Fruit fly (Drosophila melanogaster): ENCODE results near the gene CG14929.

The CG14929 gene

dm6 chr2L:11519532-11519931 lies at the start of gene CG14929:
Gene CG14929 (plus strand): TSS chr2L:11519832.
- TF ChIP-seq pan (optimal IDR thresholded peaks at IDR 0.05) (no peak), CG8478 (optimal IDR thresholded peaks at IDR 0.05) (no peak), psq (optimal IDR thresholded peaks at IDR 0.05) (no peak), usp (GFP tag; optimal IDR thresholded peaks at IDR 0.05) (no peak), EcR (GFP tag; optimal IDR thresholded peaks at IDR 0.05) (no peak), Dll (optimal IDR thresholded peaks at IDR 0.05) (no peak)

dm6 chr2L:11469973-11470372 lies 49.7 kb upstream of the CG14929 start:
- TF ChIP-seq psq (optimal IDR thresholded peaks at IDR 0.05) (no peak), EcR (GFP tag; optimal IDR thresholded peaks at IDR 0.05) (no peak), Dll (optimal IDR thresholded peaks at IDR 0.05) (no peak), pan (optimal IDR thresholded peaks at IDR 0.05) (no peak), usp (GFP tag; optimal IDR thresholded peaks at IDR 0.05) (no peak), CG8478 (optimal IDR thresholded peaks at IDR 0.05) (no peak)

- TF ChIP-seq EcR (GFP tag; optimal IDR thresholded peaks at IDR 0.05) (no peak), pan (optimal IDR thresholded peaks at IDR 0.05) (no peak), psq (optimal IDR thresholded peaks at IDR 0.05) (no peak), CG8478 (optimal IDR thresholded peaks at IDR 0.05) (no peak), Dll (optimal IDR thresholded peaks at IDR 0.05) (no peak), usp (GFP tag; optimal IDR thresholded peaks at IDR 0.05) (no peak)
Observed at dm6 chr2L:11471979-11472514, 47.6 kb upstream of the CG14929 start.

dm6 chr2L:11474960-11475359 lies 44.7 kb upstream of the CG14929 start:
- TF ChIP-seq Dll (optimal IDR thresholded peaks at IDR 0.05) (no peak), EcR (GFP tag; optimal IDR thresholded peaks at IDR 0.05) (no peak), pan (optimal IDR thresholded peaks at IDR 0.05) (no peak), psq (optimal IDR thresholded peaks at IDR 0.05) (no peak), usp (GFP tag; optimal IDR thresholded peaks at IDR 0.05) (no peak), CG8478 (optimal IDR thresholded peaks at IDR 0.05) (no peak)

dm6 chr2L:11484407-11484806 lies 35.2 kb upstream of the CG14929 start, which contains the start of the genes CG43355 and sala:
Gene CG43355 (plus strand): TSS chr2L:11484707.
Gene sala (plus strand): TSS chr2L:11484707.
- TF ChIP-seq CG8478 (optimal IDR thresholded peaks at IDR 0.05) (no peak), EcR (GFP tag; optimal IDR thresholded peaks at IDR 0.05) (no peak)

dm6 chr2L:11488465-11489037 lies 31.1 kb upstream of the CG14929 start:
- TF ChIP-seq usp (GFP tag; optimal IDR thresholded peaks at IDR 0.05) (no peak), pan (optimal IDR thresholded peaks at IDR 0.05) (no peak), psq (optimal IDR thresholded peaks at IDR 0.05) (no peak), EcR (GFP tag; optimal IDR thresholded peaks at IDR 0.05) (no peak), Dll (optimal IDR thresholded peaks at IDR 0.05) (no peak), CG8478 (optimal IDR thresholded peaks at IDR 0.05) (no peak)

dm6 chr2L:11493933-11494332 lies 25.7 kb upstream of the CG14929 start:
- no peak for TF ChIP-seq psq (optimal IDR thresholded peaks at IDR 0.05)
- TF ChIP-seq usp (GFP tag; optimal IDR thresholded peaks at IDR 0.05): no peak
- TF ChIP-seq pan (optimal IDR thresholded peaks at IDR 0.05): no peak
- TF ChIP-seq EcR (GFP tag; optimal IDR thresholded peaks at IDR 0.05): no peak
- no peak for TF ChIP-seq Dll (optimal IDR thresholded peaks at IDR 0.05)
- TF ChIP-seq CG8478 (optimal IDR thresholded peaks at IDR 0.05): no peak

dm6 chr2L:11498839-11499238 lies 20.8 kb upstream of the CG14929 start, which contains the start of gene Cog8:
Gene Cog8 (minus strand): TSS chr2L:11498948.
- no peak for TF ChIP-seq CG8478 (optimal IDR thresholded peaks at IDR 0.05)
- TF ChIP-seq usp (GFP tag; optimal IDR thresholded peaks at IDR 0.05): no peak
- TF ChIP-seq pan (optimal IDR thresholded peaks at IDR 0.05): no peak
- TF ChIP-seq psq (optimal IDR thresholded peaks at IDR 0.05): no peak
- TF ChIP-seq EcR (GFP tag; optimal IDR thresholded peaks at IDR 0.05): no peak
- no peak for TF ChIP-seq Dll (optimal IDR thresholded peaks at IDR 0.05)

- TF ChIP-seq psq (optimal IDR thresholded peaks at IDR 0.05) (no peak), EcR (GFP tag; optimal IDR thresholded peaks at IDR 0.05) (no peak), pan (optimal IDR thresholded peaks at IDR 0.05) (no peak), Dll (optimal IDR thresholded peaks at IDR 0.05) (no peak), usp (GFP tag; optimal IDR thresholded peaks at IDR 0.05) (no peak)
Observed at dm6 chr2L:11500649-11501048, 19.0 kb upstream of the CG14929 start.

dm6 chr2L:11501427-11501968 lies 18.1 kb upstream of the CG14929 start, which contains the start of gene spz4:
Gene spz4 (plus strand): TSS chr2L:11501715.
- TF ChIP-seq CG8478 (optimal IDR thresholded peaks at IDR 0.05) (no peak), usp (GFP tag; optimal IDR thresholded peaks at IDR 0.05) (no peak), Dll (optimal IDR thresholded peaks at IDR 0.05) (no peak), psq (optimal IDR thresholded peaks at IDR 0.05) (no peak), pan (optimal IDR thresholded peaks at IDR 0.05) (no peak), EcR (GFP tag; optimal IDR thresholded peaks at IDR 0.05) (no peak)

dm6 chr2L:11502698-11503097 lies 16.9 kb upstream of the CG14929 start:
- no peak for TF ChIP-seq EcR (GFP tag; optimal IDR thresholded peaks at IDR 0.05)
- TF ChIP-seq pan (optimal IDR thresholded peaks at IDR 0.05): no peak
- TF ChIP-seq CG8478 (optimal IDR thresholded peaks at IDR 0.05): no peak
- TF ChIP-seq Dll (optimal IDR thresholded peaks at IDR 0.05): no peak
- TF ChIP-seq usp (GFP tag; optimal IDR thresholded peaks at IDR 0.05): no peak
- no peak for TF ChIP-seq psq (optimal IDR thresholded peaks at IDR 0.05)

dm6 chr2L:11504896-11505569 lies 14.6 kb upstream of the CG14929 start:
- peak; percentile 22 for TF ChIP-seq Dll (optimal IDR thresholded peaks at IDR 0.05)
- TF ChIP-seq EcR (GFP tag; optimal IDR thresholded peaks at IDR 0.05): no peak
